Fruit fly (Drosophila melanogaster): ENCODE measurements around the gene ort.

DNA sequence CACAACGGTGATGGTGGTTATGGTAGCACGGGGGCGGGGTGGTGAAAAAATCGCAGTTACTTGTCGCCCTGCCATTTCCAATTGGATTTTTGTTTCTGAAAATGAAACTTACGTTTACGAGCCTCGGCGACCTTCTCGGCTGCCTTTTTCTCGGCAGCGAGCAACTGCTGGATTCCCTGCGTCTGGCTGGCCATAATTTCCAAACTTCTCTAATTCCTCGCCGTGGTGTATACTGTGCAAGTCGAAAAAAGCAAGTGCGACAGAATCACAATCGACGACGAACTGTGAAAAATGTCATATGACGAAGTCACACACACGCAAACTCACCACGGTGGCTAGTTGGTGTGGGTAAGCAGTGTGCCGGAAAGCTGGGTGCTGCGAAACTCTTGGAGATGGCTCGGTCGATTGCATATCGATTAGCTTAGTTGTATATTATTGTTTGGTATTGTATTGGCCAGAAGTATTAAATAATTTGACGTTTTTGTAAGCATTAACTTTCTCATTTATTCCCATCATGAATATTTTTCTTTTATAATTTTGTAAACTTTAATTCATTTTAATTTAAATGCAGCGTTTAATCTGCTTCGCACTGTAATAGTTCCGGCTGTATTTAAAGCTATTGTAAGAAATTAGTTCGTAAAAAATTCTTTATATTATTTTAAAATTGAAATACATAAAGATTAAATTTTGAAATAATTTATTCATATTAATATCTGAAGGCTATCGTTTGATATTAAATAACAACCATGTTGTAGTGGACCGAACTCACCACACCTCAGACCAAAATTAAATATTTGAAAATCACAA, 15.3 kb upstream of the ort start, which contains the start of gene Vha13:
- TF ChIP-seq CG9437 (GFP tag; optimal IDR thresholded peaks at IDR 0.05) (peak; percentile 29), Hr3 (GFP tag; optimal IDR thresholded peaks at IDR 0.05) (peak; percentile 26), C15 (GFP tag; IDR thresholded peaks at IDR 0.05) (no peak), Meics (GFP tag; optimal IDR thresholded peaks at IDR 0.05) (peak; percentile 21), Hmx (GFP tag; optimal IDR thresholded peaks at IDR 0.05) (no peak), tx (GFP tag; optimal IDR thresholded peaks at IDR 0.05) (no peak), run (tag; optimal IDR thresholded peaks at IDR 0.05) (peak; percentile 49), CG11504 (tag; optimal IDR thresholded peaks at IDR 0.05) (no peak), Ssrp (tag; optimal IDR thresholded peaks at IDR 0.05) (no peak), CG10565 (GFP tag; optimal IDR thresholded peaks at IDR 0.05) (no peak), ranshi (GFP tag; IDR thresholded peaks at IDR 0.05) (peak; percentile 40), CG8290 (GFP tag; optimal IDR thresholded peaks at IDR 0.05) (no peak), CG8290 (tag; optimal IDR thresholded peaks at IDR 0.05) (peak in 1 of 2 experiments; percentile 87)
